Fruit fly (Drosophila melanogaster) whole organism, embryonic: ENCODE results near the gene Cbl.

Experiments
- Abd-B ChIP-seq: fragments of 200-800 bp; sonication (Bioruptor generic); optimal IDR thresholded peaks from 2 replicates; lab custom pipeline; 2018; ENCODE audit warnings: missing biosample characterization, mild to moderate bottlenecking, missing genetic modification characterization, moderate library complexity
- CG1024 ChIP-seq: fragments of 200-800 bp; sonication (Bioruptor generic); IDR thresholded peaks from 2 replicates; pipeline ENCODE4 v1.3.6; 2022; ENCODE audit warnings: missing biosample characterization, missing genetic modification characterization
- CG10267 ChIP-seq: fragments of 200-800 bp; sonication (Bioruptor generic); optimal IDR thresholded peaks from 2 replicates; lab custom pipeline; 2018; ENCODE audit warnings: missing biosample characterization, mild to moderate bottlenecking, missing genetic modification characterization, moderate library complexity
- CG10543 ChIP-seq: fragments of 200-800 bp; sonication (Bioruptor generic); optimal IDR thresholded peaks from 3 replicates; lab custom pipeline; 2017; ENCODE audit warnings: missing biosample characterization, mild to moderate bottlenecking, missing genetic modification characterization, moderate library complexity
- CG11093 ChIP-seq: fragments of 200-800 bp; sonication (Bioruptor generic); IDR thresholded peaks from 3 replicates; pipeline ENCODE4 v1.3.6; 2022; ENCODE audit warnings: missing biosample characterization, missing genetic modification characterization
- CG11247 ChIP-seq: fragments of 200-800 bp; sonication (Bioruptor generic); IDR thresholded peaks from 2 replicates; pipeline ENCODE4 v1.3.6; 2022; ENCODE audit warnings: missing biosample characterization, missing genetic modification characterization
- CG12071 ChIP-seq: fragments of 200-800 bp; sonication (Bioruptor generic); optimal IDR thresholded peaks from 3 replicates; lab custom pipeline; 2018; ENCODE audit warnings: missing biosample characterization, mild to moderate bottlenecking, missing genetic modification characterization
- CG12155 ChIP-seq: fragments of 200-800 bp; sonication (Bioruptor generic); optimal IDR thresholded peaks from 3 replicates; lab custom pipeline; 2016; ENCODE audit warnings: missing biosample characterization, missing genetic modification characterization
- CG12236 ChIP-seq: fragments of 200-800 bp; sonication (Bioruptor generic); optimal IDR thresholded peaks from 2 replicates; lab custom pipeline; 2016; ENCODE audit warnings: missing biosample characterization, missing genetic modification characterization
- CG12659 ChIP-seq: fragments of 200-800 bp; sonication (Bioruptor generic); optimal IDR thresholded peaks from 3 replicates; lab custom pipeline; 2017; ENCODE audit warnings: mild to moderate bottlenecking, missing biosample characterization, missing genetic modification reagents, missing genetic modification characterization
- CG14965 ChIP-seq: fragments of 200-800 bp; sonication (Bioruptor generic); optimal IDR thresholded peaks from 2 replicates; lab custom pipeline; 2016; ENCODE audit warnings: missing biosample characterization, missing genetic modification characterization, borderline replicate concordance
- CG15011 ChIP-seq: fragments of 200-800 bp; sonication (Bioruptor generic); optimal IDR thresholded peaks from 3 replicates; lab custom pipeline; 2018; ENCODE audit warnings: missing biosample characterization, mild to moderate bottlenecking, missing genetic modification characterization
- CG17328 ChIP-seq: fragments of 200-800 bp; sonication (Bioruptor generic); IDR thresholded peaks from 2 replicates; pipeline ENCODE4 v1.3.6; 2022; ENCODE audit warnings: missing biosample characterization, missing genetic modification characterization
- CG18476 ChIP-seq: fragments of 200-800 bp; sonication (Bioruptor generic); optimal IDR thresholded peaks from 2 replicates; lab custom pipeline; 2016; ENCODE audit warnings: missing biosample characterization, mild to moderate bottlenecking, missing genetic modification characterization
- CG2120 ChIP-seq: fragments of 200-800 bp; sonication (Bioruptor generic); optimal IDR thresholded peaks from 3 replicates; lab custom pipeline; 2016; ENCODE audit warnings: missing biosample characterization, missing genetic modification characterization
- CG30403 ChIP-seq: fragments of 200-800 bp; sonication (Bioruptor generic); optimal IDR thresholded peaks from 3 replicates; lab custom pipeline; 2016; ENCODE audit warnings: missing biosample characterization, missing genetic modification characterization
- CG32532 ChIP-seq: fragments of 200-800 bp; sonication (Bioruptor generic); IDR thresholded peaks from 2 replicates; pipeline ENCODE4 v1.3.6; 2022; ENCODE audit warnings: missing biosample characterization, missing genetic modification characterization
- CG3407 ChIP-seq: fragments of 200-800 bp; sonication (Bioruptor generic); optimal IDR thresholded peaks from 2 replicates; lab custom pipeline; 2018; ENCODE audit warnings: missing biosample characterization, mild to moderate bottlenecking, missing genetic modification characterization
- CG4328 ChIP-seq: fragments of 200-800 bp; sonication (Bioruptor generic); optimal IDR thresholded peaks from 3 replicates; lab custom pipeline; 2017; ENCODE audit warnings: missing biosample characterization, missing genetic modification reagents, missing genetic modification characterization
- CG4730 ChIP-seq: fragments of 200-800 bp; sonication (Bioruptor generic); IDR thresholded peaks from 2 replicates; pipeline ENCODE4 v1.3.6; 2022; ENCODE audit warnings: missing biosample characterization, missing genetic modification characterization
- CG5953 ChIP-seq: fragments of 200-800 bp; sonication (Bioruptor generic); IDR thresholded peaks from 2 replicates; pipeline ENCODE4 v1.3.6; 2022; ENCODE audit warnings: missing biosample characterization, missing genetic modification characterization
- CG8359 ChIP-seq: fragments of 200-800 bp; sonication (Bioruptor generic); optimal IDR thresholded peaks from 2 replicates; lab custom pipeline; 2017; ENCODE audit warnings: missing biosample characterization, mild to moderate bottlenecking, missing genetic modification characterization, borderline replicate concordance
- CG8388 ChIP-seq: fragments of 200-800 bp; sonication (Bioruptor generic); optimal IDR thresholded peaks from 2 replicates; lab custom pipeline; 2019; ENCODE audit warnings: missing biosample characterization, mild to moderate bottlenecking, missing genetic modification characterization, moderate library complexity
- CG8478 ChIP-seq: fragments of >200 bp; optimal IDR thresholded peaks from 2 replicates; lab custom pipeline; 2018
- CG8765 ChIP-seq: fragments of 200-800 bp; sonication (Bioruptor generic); IDR thresholded peaks from 2 replicates; pipeline ENCODE4 v1.3.6; 2022; ENCODE audit warnings: missing biosample characterization, missing genetic modification characterization
- CG9437 ChIP-seq: fragments of 200-800 bp; sonication (Bioruptor generic); optimal IDR thresholded peaks from 2 replicates; lab custom pipeline; 2018; ENCODE audit warnings: missing biosample characterization, mild to moderate bottlenecking, missing genetic modification characterization
- Chrac-16 ChIP-seq: fragments of 200-800 bp; sonication (Bioruptor generic); optimal IDR thresholded peaks from 3 replicates; lab custom pipeline; 2016; ENCODE audit warnings: missing biosample characterization, missing genetic modification characterization
- Dad ChIP-seq: fragments of 200-800 bp; sonication (Bioruptor generic); optimal IDR thresholded peaks from 3 replicates; lab custom pipeline; 2016; ENCODE audit warnings: missing biosample characterization, missing genetic modification characterization
- HHEX ChIP-seq: fragments of 200-800 bp; sonication (Bioruptor generic); optimal IDR thresholded peaks from 3 replicates; lab custom pipeline; 2017; ENCODE audit warnings: missing biosample characterization, mild to moderate bottlenecking, missing genetic modification characterization, missing genetic modification reagents
- HLH54F ChIP-seq: fragments of 200-800 bp; sonication (Bioruptor generic); optimal IDR thresholded peaks from 3 replicates; lab custom pipeline; 2016; ENCODE audit warnings: missing biosample characterization, missing genetic modification characterization
- Hsf ChIP-seq: fragments of 200-800 bp; sonication (Bioruptor generic); optimal IDR thresholded peaks from 3 replicates; lab custom pipeline; 2016; ENCODE audit warnings: missing biosample characterization, missing genetic modification characterization
- Lpt ChIP-seq: fragments of >200 bp; optimal IDR thresholded peaks from 2 replicates; lab custom pipeline; 2018; ENCODE audit warnings: missing biosample characterization, missing genetic modification characterization
- Mrtf ChIP-seq: fragments of 200-800 bp; sonication (Bioruptor generic); IDR thresholded peaks from 3 replicates; pipeline ENCODE4 v1.3.6; 2022; ENCODE audit warnings: missing biosample characterization, missing genetic modification characterization
- Vsx1 ChIP-seq: fragments of 200-800 bp; sonication (Bioruptor generic); optimal IDR thresholded peaks from 2 replicates; lab custom pipeline; 2017; ENCODE audit warnings: missing biosample characterization, mild to moderate bottlenecking, missing genetic modification characterization, missing genetic modification reagents
- cato ChIP-seq: fragments of 200-800 bp; sonication (Bioruptor generic); optimal IDR thresholded peaks from 2 replicates; lab custom pipeline; 2016; ENCODE audit warnings: missing biosample characterization, missing genetic modification characterization, borderline replicate concordance
- dm ChIP-seq: fragments of 200-800 bp; sonication (Bioruptor generic); optimal IDR thresholded peaks from 3 replicates; lab custom pipeline; 2016; ENCODE audit warnings: missing biosample characterization, missing genetic modification characterization
- fd3F ChIP-seq: fragments of 200-800 bp; sonication (Bioruptor generic); optimal IDR thresholded peaks from 2 replicates; lab custom pipeline; 2018; ENCODE audit warnings: missing biosample characterization, mild to moderate bottlenecking, missing genetic modification characterization, moderate library complexity
- lab ChIP-seq: fragments of 200-800 bp; sonication (Bioruptor generic); optimal IDR thresholded peaks from 3 replicates; lab custom pipeline; 2017; ENCODE audit warnings: missing biosample characterization, missing genetic modification characterization, mild to moderate bottlenecking, moderate library complexity, missing genetic modification reagents
- lbe ChIP-seq: fragments of 200-800 bp; sonication (Bioruptor generic); optimal IDR thresholded peaks from 2 replicates; lab custom pipeline; 2016; ENCODE audit warnings: missing biosample characterization, mild to moderate bottlenecking, missing genetic modification characterization
- luna ChIP-seq: fragments of 200-800 bp; sonication (Bioruptor generic); optimal IDR thresholded peaks from 2 replicates; lab custom pipeline; 2016; ENCODE audit warnings: missing biosample characterization, missing genetic modification characterization
- pros ChIP-seq: fragments of 200-800 bp; sonication (Bioruptor generic); optimal IDR thresholded peaks from 3 replicates; lab custom pipeline; 2019; ENCODE audit warnings: missing biosample characterization, mild to moderate bottlenecking, missing genetic modification characterization, moderate library complexity
- repo ChIP-seq: fragments of 200-800 bp; sonication (Bioruptor generic); optimal IDR thresholded peaks from 2 replicates; lab custom pipeline; 2016; ENCODE audit warnings: missing biosample characterization, missing genetic modification characterization
- seq ChIP-seq: fragments of 200-800 bp; sonication (Bioruptor generic); IDR thresholded peaks from 2 replicates; pipeline ENCODE4 v1.3.6; 2022; ENCODE audit warnings: missing biosample characterization, missing genetic modification characterization
- trem ChIP-seq: fragments of 200-800 bp; optimal IDR thresholded peaks from 3 replicates; lab custom pipeline; 2019; ENCODE audit warnings: missing biosample characterization, mild to moderate bottlenecking, missing genetic modification characterization, moderate library complexity
- zf30C ChIP-seq: fragments of 200-800 bp; sonication (Bioruptor generic); optimal IDR thresholded peaks from 3 replicates; lab custom pipeline; 2018; ENCODE audit warnings: missing biosample characterization, mild to moderate bottlenecking, missing genetic modification characterization

Cbl gene

dm6 chr3L:8453443-8454360 is 28.9 kb downstream of the Cbl start (continued):
- TF ChIP-seq Abd-B (GFP tag; lab: Kevin White, UChicago) (no peak), lab (GFP tag; lab: Kevin White, UChicago) (peak; percentile 13), CG10543 (GFP tag; lab: Kevin White, UChicago) (no peak), trem (tag; lab: Kevin White, UChicago) (no peak), CG8388 (GFP tag; lab: Kevin White, UChicago) (no peak), CG18476 (GFP tag; lab: Kevin White, UChicago) (peak; percentile 8), CG4730 (GFP tag; lab: Robert Waterston, UW) (no peak)
- TF ChIP-seq, all 482 proteins: peak for 36

- TF ChIP-seq Mrtf (GFP tag; lab: Robert Waterston, UW) (peak; percentile 67; the same call in 1 of the 3 replicates), CG2120 (GFP tag; lab: Kevin White, UChicago) (peak; percentile 85), CG17328 (GFP tag; lab: Robert Waterston, UW) (peak; percentile 63), CG12236 (GFP tag; lab: Kevin White, UChicago) (no peak), cato (GFP tag; lab: Kevin White, UChicago) (peak; percentile 27), HLH54F (GFP tag; lab: Kevin White, UChicago) (peak; percentile 17), CG14965 (GFP tag; lab: Kevin White, UChicago) (no peak), CG4328 (peak; percentile 86), CG11247 (GFP tag; lab: Robert Waterston, UW) (peak; percentile 69), CG8478 (no peak), CG32532 (GFP tag; lab: Robert Waterston, UW) (peak; percentile 83), CG3407 (peak; percentile 80), Dad (GFP tag; lab: Kevin White, UChicago) (peak; percentile 47), HHEX (peak; percentile 91), pros (GFP tag; lab: Kevin White, UChicago) (peak; percentile 7), dm (GFP tag; lab: Kevin White, UChicago) (peak; percentile 29), CG30403 (GFP tag; lab: Kevin White, UChicago) (peak; percentile 91), CG8765 (peak; percentile 12; the same call in 1 of the 2 replicates), CG12155 (GFP tag; lab: Kevin White, UChicago) (peak; percentile 70), Chrac-16 (peak; percentile 69), CG11093 (GFP tag; lab: Robert Waterston, UW) (peak; percentile 61; the same call in 2 of the 3 replicates), repo (GFP tag; lab: Kevin White, UChicago) (peak; percentile 33), CG9437 (GFP tag; lab: Kevin White, UChicago) (peak; percentile 82), CG1024 (peak; percentile 10; the same call in 1 of the 2 replicates), CG15011 (GFP tag; lab: Kevin White, UChicago) (peak; percentile 92), zf30C (GFP tag; lab: Kevin White, UChicago) (no peak), CG5953 (GFP tag; lab: Robert Waterston, UW) (peak; percentile 17; the same call in 1 of the 2 replicates), lbe (peak; percentile 90), CG12071 (GFP tag; lab: Kevin White, UChicago) (peak; percentile 78), Vsx1 (GFP tag; lab: Kevin White, UChicago) (peak; percentile 80), Hsf (GFP tag; lab: Kevin White, UChicago) (peak; percentile 76), fd3F (GFP tag; lab: Kevin White, UChicago) (peak; percentile 82), CG8359 (peak; percentile 75), luna (GFP tag; lab: Kevin White, UChicago) (peak; percentile 16), CG12659 (GFP tag; lab: Kevin White, UChicago) (peak; percentile 87), CG10267 (tag; lab: Kevin White, UChicago) (peak; percentile 83), Lpt (no peak), seq (GFP tag; lab: Robert Waterston, UW) (peak; percentile 84)
These were observed 30.5 kb downstream of the Cbl start for dm6 chr3L:8455015-8455908.
